Fruit fly (Drosophila melanogaster): ENCODE measurements around the gene CG7203.

The CG7203 gene

dm6 chr2L:7790081-7790447 is 37.1 kb upstream of the CG7203 start:
- TF ChIP-seq CG17806 (tag; optimal IDR thresholded peaks at IDR 0.05): no peak
- TF ChIP-seq CG13204 (GFP tag; optimal IDR thresholded peaks at IDR 0.05): no peak
- no peak for TF ChIP-seq CG9948 (tag; optimal IDR thresholded peaks at IDR 0.05)
- no peak for TF ChIP-seq CG8301 (tag; optimal IDR thresholded peaks at IDR 0.05)
- TF ChIP-seq Ets98B (GFP tag; IDR thresholded peaks at IDR 0.05): no peak
- no peak for TF ChIP-seq Snoo (tag; optimal IDR thresholded peaks at IDR 0.05)
- TF ChIP-seq CG32121 (GFP tag; IDR thresholded peaks at IDR 0.05): no peak
- no peak for TF ChIP-seq CG4496 (GFP tag; IDR thresholded peaks at IDR 0.05)
- no peak for TF ChIP-seq CG15710 (tag; optimal IDR thresholded peaks at IDR 0.05)
- no peak for TF ChIP-seq EcR (GFP tag; optimal IDR thresholded peaks at IDR 0.05)
- TF ChIP-seq CG14655 (GFP tag; optimal IDR thresholded peaks at IDR 0.05): no peak
- no peak for TF ChIP-seq CG34367 (tag; optimal IDR thresholded peaks at IDR 0.05)
- TF ChIP-seq fd96Ca (GFP tag; IDR thresholded peaks at IDR 0.05): no peak
- no peak for TF ChIP-seq Pif1B (GFP tag; optimal IDR thresholded peaks at IDR 0.05)
- no peak for TF ChIP-seq gl (tag; optimal IDR thresholded peaks at IDR 0.05)
- no peak for TF ChIP-seq CG8159 (tag; optimal IDR thresholded peaks at IDR 0.05)
- no peak for TF ChIP-seq CG12605 (GFP tag; IDR thresholded peaks at IDR 0.05)
- TF ChIP-seq Pif1A (GFP tag; optimal IDR thresholded peaks at IDR 0.05): no peak
- TF ChIP-seq D1 (tag; optimal IDR thresholded peaks at IDR 0.05): no peak
- TF ChIP-seq CG10348 (GFP tag; IDR thresholded peaks at IDR 0.05): no peak

dm6 chr2L:7788952-7789466 is 36.0 kb upstream of the CG7203 start:
- TF ChIP-seq CG32121 (GFP tag; IDR thresholded peaks at IDR 0.05): no peak
- no peak for TF ChIP-seq CG9948 (tag; optimal IDR thresholded peaks at IDR 0.05)
- peak; percentile 9; the same call in 1 of the 2 replicates for TF ChIP-seq Ets98B (GFP tag; IDR thresholded peaks at IDR 0.05)

- peak; percentile 91 for TF ChIP-seq CG4496 (GFP tag; IDR thresholded peaks at IDR 0.05)
- TF ChIP-seq CG32121 (GFP tag; IDR thresholded peaks at IDR 0.05): peak; percentile 79
- TF ChIP-seq CG12605 (GFP tag; IDR thresholded peaks at IDR 0.05): peak; percentile 82
- TF ChIP-seq CG15710 (tag; optimal IDR thresholded peaks at IDR 0.05): no peak
- peak; percentile 86 for TF ChIP-seq Ets98B (GFP tag; IDR thresholded peaks at IDR 0.05)
- TF ChIP-seq CG17806 (tag; optimal IDR thresholded peaks at IDR 0.05): no peak
- TF ChIP-seq CG8159 (tag; optimal IDR thresholded peaks at IDR 0.05): peak; percentile 68
- TF ChIP-seq Pif1B (GFP tag; optimal IDR thresholded peaks at IDR 0.05): peak; percentile 79
- no peak for TF ChIP-seq CG10348 (GFP tag; IDR thresholded peaks at IDR 0.05)
- peak; percentile 80 for TF ChIP-seq CG8301 (tag; optimal IDR thresholded peaks at IDR 0.05)
- TF ChIP-seq CG14655 (GFP tag; optimal IDR thresholded peaks at IDR 0.05): peak; percentile 80
- peak; percentile 74 for TF ChIP-seq fd96Ca (GFP tag; IDR thresholded peaks at IDR 0.05)
- TF ChIP-seq CG9948 (tag; optimal IDR thresholded peaks at IDR 0.05): no peak
- no peak for TF ChIP-seq EcR (GFP tag; optimal IDR thresholded peaks at IDR 0.05)
- TF ChIP-seq CG34367 (tag; optimal IDR thresholded peaks at IDR 0.05): peak; percentile 59
- no peak for TF ChIP-seq CG13204 (GFP tag; optimal IDR thresholded peaks at IDR 0.05)
- TF ChIP-seq gl (tag; optimal IDR thresholded peaks at IDR 0.05): peak; percentile 51
- TF ChIP-seq Pif1A (GFP tag; optimal IDR thresholded peaks at IDR 0.05): peak; percentile 80
- TF ChIP-seq rn (GFP tag; IDR thresholded peaks at IDR 0.05): 0 out of 2 replicates have a peak, but pooled peaks have one; percentile 7
These were observed 29.9 kb upstream of the CG7203 start, which contains the start of gene Brd7-9 for dm6 chr2L:7782788-7783401. Gene Brd7-9, plus strand, starts transcription at chr2L:7782865.

dm6 chr2L:7781165-7781564 is 28.2 kb upstream of the CG7203 start, which contains the start of gene CG7164:
Gene CG7164, plus strand, starts transcription at chr2L:7781465.
- no peak for TF ChIP-seq Pif1B (GFP tag; optimal IDR thresholded peaks at IDR 0.05)
- no peak for TF ChIP-seq CG8159 (tag; optimal IDR thresholded peaks at IDR 0.05)

dm6 chr2L:7779785-7780184 is 26.8 kb upstream of the CG7203 start, which contains the start of gene Uro:
Gene Uro, plus strand, starts transcription at chr2L:7780085.
- TF ChIP-seq CG32121 (GFP tag; IDR thresholded peaks at IDR 0.05) (no peak), rn (GFP tag; IDR thresholded peaks at IDR 0.05) (no peak), Pif1A (GFP tag; optimal IDR thresholded peaks at IDR 0.05) (no peak)

dm6 chr2L:7777979-7778692 is 25.1 kb upstream of the CG7203 start, which contains the start of gene CG7179:
Gene CG7179, minus strand, starts transcription at chr2L:7778029.
- TF ChIP-seq CG32121 (GFP tag; IDR thresholded peaks at IDR 0.05): no peak

dm6 chr2L:7775260-7775659 is 22.3 kb upstream of the CG7203 start:
- TF ChIP-seq Snoo (tag; optimal IDR thresholded peaks at IDR 0.05): no peak
- no peak for TF ChIP-seq EcR (GFP tag; optimal IDR thresholded peaks at IDR 0.05)
- no peak for TF ChIP-seq CG8159 (tag; optimal IDR thresholded peaks at IDR 0.05)
- TF ChIP-seq fd96Ca (GFP tag; IDR thresholded peaks at IDR 0.05): no peak
- TF ChIP-seq CG15710 (tag; optimal IDR thresholded peaks at IDR 0.05): no peak
- no peak for TF ChIP-seq CG34367 (tag; optimal IDR thresholded peaks at IDR 0.05)
- TF ChIP-seq CG12605 (GFP tag; IDR thresholded peaks at IDR 0.05): no peak
- no peak for TF ChIP-seq rn (GFP tag; IDR thresholded peaks at IDR 0.05)
- TF ChIP-seq CG32121 (GFP tag; IDR thresholded peaks at IDR 0.05): no peak
- no peak for TF ChIP-seq Pif1B (GFP tag; optimal IDR thresholded peaks at IDR 0.05)
- TF ChIP-seq CG13204 (GFP tag; optimal IDR thresholded peaks at IDR 0.05): no peak
- TF ChIP-seq CG8301 (tag; optimal IDR thresholded peaks at IDR 0.05): no peak
- no peak for TF ChIP-seq Pif1A (GFP tag; optimal IDR thresholded peaks at IDR 0.05)
- no peak for TF ChIP-seq D1 (tag; optimal IDR thresholded peaks at IDR 0.05)
- TF ChIP-seq CG4496 (GFP tag; IDR thresholded peaks at IDR 0.05): no peak
- no peak for TF ChIP-seq Ets98B (GFP tag; IDR thresholded peaks at IDR 0.05)

Measured in whole organism, pupa.